Fruit fly (Drosophila melanogaster) whole organism, adult: ENCODE measurements around the gene CG10949.

Experiments
- CG5204 ChIP-seq: fragments of 200-800 bp; sonication (Bioruptor generic); optimal IDR thresholded peaks from 2 replicates; lab custom pipeline; 2016; ENCODE audit warnings: missing biosample characterization, missing genetic modification characterization
- Clk ChIP-seq: fragments of 200-800 bp; sonication (Bioruptor generic); optimal IDR thresholded peaks from 2 replicates; lab custom pipeline; 2017; ENCODE audit warnings: missing biosample characterization, missing genetic modification characterization
- Hr96 ChIP-seq: fragments of 200-800 bp; sonication (Bioruptor generic); optimal IDR thresholded peaks from 2 replicates; lab custom pipeline; 2016; ENCODE audit warnings: missing biosample characterization, missing genetic modification characterization
- ovo ChIP-seq: fragments of 200-800 bp; sonication (Bioruptor generic); optimal IDR thresholded peaks from 2 replicates; lab custom pipeline; 2016; ENCODE audit warnings: missing biosample characterization, missing genetic modification characterization

- peak; percentile 35 for TF ChIP-seq ovo (GFP tag; lab: Kevin White, UChicago)
- peak; percentile 35 for TF ChIP-seq CG5204
- no peak for TF ChIP-seq Hr96
- no peak for TF ChIP-seq Clk
These were observed 1.0 kb upstream of the CG10949 start for dm6 chr2L:20417597-20418286.
